Fruit fly (Drosophila melanogaster) whole organism, embryonic: ENCODE results near the gene Gld2.

ENCODE experiments used
- Antp ChIP-seq: fragments of 200-800 bp; sonication (Bioruptor generic); optimal IDR thresholded peaks from 3 replicates; lab custom pipeline; 2016; ENCODE audit warnings: missing biosample characterization, missing genetic modification characterization
- Atf-2 ChIP-seq: fragments of 200-800 bp; sonication (Bioruptor generic); optimal IDR thresholded peaks from 2 replicates; lab custom pipeline; 2016; ENCODE audit warnings: missing biosample characterization, missing genetic modification characterization
- CG1024 ChIP-seq: fragments of 200-800 bp; sonication (Bioruptor generic); IDR thresholded peaks from 2 replicates; pipeline ENCODE4 v1.3.6; 2022; ENCODE audit warnings: missing biosample characterization, missing genetic modification characterization
- CG10267 ChIP-seq: fragments of 200-800 bp; sonication (Bioruptor generic); optimal IDR thresholded peaks from 2 replicates; lab custom pipeline; 2018; ENCODE audit warnings: missing biosample characterization, mild to moderate bottlenecking, missing genetic modification characterization, moderate library complexity
- CG10366 ChIP-seq: fragments of 200-800 bp; sonication (Bioruptor generic); IDR thresholded peaks from 2 replicates; pipeline ENCODE4 v1.3.6; 2022; ENCODE audit warnings: missing biosample characterization, missing genetic modification characterization
- CG11504 ChIP-seq: fragments of 200-800 bp; sonication (Bioruptor generic); optimal IDR thresholded peaks from 3 replicates; lab custom pipeline; 2019; ENCODE audit warnings: missing biosample characterization, mild to moderate bottlenecking, missing genetic modification characterization, moderate library complexity
- CG14860 ChIP-seq: fragments of 200-800 bp; sonication (Bioruptor generic); IDR thresholded peaks from 3 replicates; pipeline ENCODE4 v1.3.6; 2022; ENCODE audit warnings: missing biosample characterization, missing genetic modification characterization; ENCODE audit not compliant: partially characterized antibody
- CG1792 ChIP-seq: fragments of 200-800 bp; sonication (Bioruptor generic); optimal IDR thresholded peaks from 2 replicates; lab custom pipeline; 2016; ENCODE audit warnings: missing biosample characterization, missing genetic modification characterization
- CG34422 ChIP-seq: fragments of 200-800 bp; sonication (Bioruptor generic); IDR thresholded peaks from 3 replicates; pipeline ENCODE4 v1.3.6; 2022; ENCODE audit warnings: missing biosample characterization, missing genetic modification characterization
- CG3838 ChIP-seq: fragments of 200-800 bp; sonication (Bioruptor generic); optimal IDR thresholded peaks from 3 replicates; lab custom pipeline; 2016; ENCODE audit warnings: missing biosample characterization, missing genetic modification characterization
- CG4820 ChIP-seq: fragments of 200-800 bp; sonication (Bioruptor generic); optimal IDR thresholded peaks from 3 replicates; lab custom pipeline; 2016; ENCODE audit warnings: missing biosample characterization, missing genetic modification characterization
- CG7372 ChIP-seq: fragments of 200-800 bp; sonication (Bioruptor generic); IDR thresholded peaks from 2 replicates; pipeline ENCODE4 v1.3.6; 2022; ENCODE audit warnings: missing biosample characterization, missing genetic modification characterization
- CG7839 ChIP-seq: fragments of 200-800 bp; sonication (Bioruptor generic); optimal IDR thresholded peaks from 3 replicates; lab custom pipeline; 2018; ENCODE audit warnings: missing biosample characterization, mild to moderate bottlenecking, missing genetic modification characterization, moderate library complexity
- CG7987 ChIP-seq: fragments of 200-800 bp; sonication (Bioruptor generic); optimal IDR thresholded peaks from 2 replicates; lab custom pipeline; 2018; ENCODE audit warnings: missing biosample characterization, mild to moderate bottlenecking, missing genetic modification characterization, moderate library complexity
- CG8281 ChIP-seq: fragments of 200-800 bp; sonication (Bioruptor generic); optimal IDR thresholded peaks from 2 replicates; lab custom pipeline; 2018; ENCODE audit warnings: missing biosample characterization, mild to moderate bottlenecking, missing genetic modification characterization, moderate library complexity
- CG8765 ChIP-seq: fragments of 200-800 bp; sonication (Bioruptor generic); IDR thresholded peaks from 2 replicates; pipeline ENCODE4 v1.3.6; 2022; ENCODE audit warnings: missing biosample characterization, missing genetic modification characterization
- CG9215 ChIP-seq: fragments of 200-800 bp; sonication (Bioruptor generic); IDR thresholded peaks from 2 replicates; pipeline ENCODE4 v1.3.6; 2022; ENCODE audit warnings: missing biosample characterization, missing genetic modification characterization
- CG9609 ChIP-seq: fragments of 200-800 bp; sonication (Bioruptor generic); optimal IDR thresholded peaks from 3 replicates; lab custom pipeline; 2016; ENCODE audit warnings: missing biosample characterization, missing genetic modification characterization
- CHES-1-like ChIP-seq: fragments of 200-800 bp; sonication (Bioruptor generic); optimal IDR thresholded peaks from 2 replicates; lab custom pipeline; 2016; ENCODE audit warnings: missing biosample characterization, missing genetic modification characterization
- Camta ChIP-seq: fragments of 200-800 bp; sonication (Bioruptor generic); optimal IDR thresholded peaks from 2 replicates; lab custom pipeline; 2016; ENCODE audit warnings: missing biosample characterization, missing genetic modification characterization
- CkIIα-i1 ChIP-seq: fragments of 200-800 bp; sonication (Bioruptor generic); IDR thresholded peaks from 2 replicates; pipeline ENCODE4 v1.3.6; 2022; ENCODE audit warnings: missing biosample characterization, missing genetic modification characterization
- Dad ChIP-seq: fragments of 200-800 bp; sonication (Bioruptor generic); optimal IDR thresholded peaks from 3 replicates; lab custom pipeline; 2016; ENCODE audit warnings: missing biosample characterization, missing genetic modification characterization
- Dip3 ChIP-seq: fragments of 200-800 bp; sonication (Bioruptor generic); optimal IDR thresholded peaks from 3 replicates; lab custom pipeline; 2016; ENCODE audit warnings: missing biosample characterization, missing genetic modification characterization
- Dll ChIP-seq: fragments of 200-800 bp; sonication (Bioruptor generic); IDR thresholded peaks from 4 replicates; pipeline ENCODE4 v1.3.6; 2022; ENCODE audit warnings: missing biosample characterization, missing genetic modification characterization; ENCODE audit not compliant: partially characterized antibody
- ERR ChIP-seq: fragments of 200-800 bp; sonication (Bioruptor generic); optimal IDR thresholded peaks from 2 replicates; lab custom pipeline; 2016; ENCODE audit warnings: missing biosample characterization, missing genetic modification characterization
- Fer2 ChIP-seq: fragments of 200-800 bp; sonication (Bioruptor generic); optimal IDR thresholded peaks from 2 replicates; lab custom pipeline; 2018; ENCODE audit warnings: missing biosample characterization, mild to moderate bottlenecking, missing genetic modification characterization, moderate library complexity
- H15 ChIP-seq: fragments of 200-800 bp; sonication (Bioruptor generic); IDR thresholded peaks from 3 replicates; pipeline ENCODE4 v1.3.6; 2022; ENCODE audit warnings: missing biosample characterization, missing genetic modification characterization
- Hmx ChIP-seq: fragments of 200-800 bp; sonication (Bioruptor generic); optimal IDR thresholded peaks from 2 replicates; lab custom pipeline; 2016; ENCODE audit warnings: missing biosample characterization, missing genetic modification characterization
- Max ChIP-seq: fragments of 200-800 bp; sonication (Bioruptor generic); optimal IDR thresholded peaks from 2 replicates; lab custom pipeline; 2016; ENCODE audit warnings: missing biosample characterization, mild to moderate bottlenecking, missing genetic modification characterization
- Med ChIP-seq: fragments of 200-800 bp; sonication (Bioruptor generic); peaks from one replicate; lab custom pipeline; 2016; ENCODE audit warnings: missing biosample characterization, missing genetic modification characterization, mild to moderate bottlenecking, inconsistent platforms, moderate library complexity
- Nf-YB ChIP-seq: fragments of 200-800 bp; sonication (Bioruptor generic); optimal IDR thresholded peaks from 3 replicates; lab custom pipeline; 2019; ENCODE audit warnings: missing biosample characterization, mild to moderate bottlenecking, missing genetic modification characterization, moderate library complexity
- Rx ChIP-seq: fragments of 200-800 bp; sonication (Bioruptor generic); IDR thresholded peaks from 2 replicates; pipeline ENCODE4 v1.3.6; 2022; ENCODE audit warnings: missing biosample characterization, missing genetic modification characterization
- Sox100B ChIP-seq: fragments of 200-800 bp; sonication (Bioruptor generic); optimal IDR thresholded peaks from 3 replicates; lab custom pipeline; 2018; ENCODE audit warnings: missing biosample characterization, mild to moderate bottlenecking, missing genetic modification characterization
- Vsx1 ChIP-seq: fragments of 200-800 bp; sonication (Bioruptor generic); optimal IDR thresholded peaks from 2 replicates; lab custom pipeline; 2017; ENCODE audit warnings: missing biosample characterization, mild to moderate bottlenecking, missing genetic modification characterization, missing genetic modification reagents
- Xrp1 ChIP-seq: fragments of 200-800 bp; sonication (Bioruptor generic); IDR thresholded peaks from 2 replicates; pipeline ENCODE4 v1.3.6; 2022; ENCODE audit warnings: missing biosample characterization, missing genetic modification characterization
- br ChIP-seq: fragments of >200 bp; optimal IDR thresholded peaks from 2 replicates; lab custom pipeline; 2017
- cato ChIP-seq: fragments of 200-800 bp; sonication (Bioruptor generic); optimal IDR thresholded peaks from 2 replicates; lab custom pipeline; 2016; ENCODE audit warnings: missing biosample characterization, missing genetic modification characterization, borderline replicate concordance
- ci ChIP-seq: fragments of 200-800 bp; sonication (Bioruptor generic); IDR thresholded peaks from 3 replicates; pipeline ENCODE4 v1.3.6; 2022; ENCODE audit warnings: missing biosample characterization, missing genetic modification characterization
- crc ChIP-seq: fragments of 200-800 bp; sonication (Bioruptor generic); optimal IDR thresholded peaks from 2 replicates; lab custom pipeline; 2016; ENCODE audit warnings: missing biosample characterization, missing genetic modification characterization
- dan ChIP-seq: fragments of 200-800 bp; sonication (Bioruptor generic); IDR thresholded peaks from 2 replicates; pipeline ENCODE4 v1.3.6; 2022; ENCODE audit warnings: missing biosample characterization, missing genetic modification characterization
- eve ChIP-seq, 2 experiments: fragments of >200 bp; optimal IDR thresholded peaks; 2 replicates each; lab custom pipeline; 2017; ENCODE audit warnings: missing biosample characterization in 2 of 2, missing genetic modification characterization in 2 of 2
- eyg ChIP-seq: fragments of 200-800 bp; sonication (Bioruptor generic); optimal IDR thresholded peaks from 3 replicates; lab custom pipeline; 2016; ENCODE audit warnings: missing biosample characterization, missing genetic modification characterization
- fd96Cb ChIP-seq: fragments of 200-800 bp; sonication (Bioruptor generic); optimal IDR thresholded peaks from 2 replicates; lab custom pipeline; 2018; ENCODE audit warnings: missing biosample characterization, mild to moderate bottlenecking, missing genetic modification characterization, moderate library complexity
- grn ChIP-seq: fragments of 200-800 bp; sonication (Bioruptor generic); optimal IDR thresholded peaks from 3 replicates; lab custom pipeline; 2017; ENCODE audit warnings: missing biosample characterization, missing genetic modification characterization
- gro ChIP-seq: fragments of 200-800 bp; sonication (Bioruptor generic); optimal IDR thresholded peaks from 2 replicates; lab custom pipeline; 2016; ENCODE audit warnings: missing biosample characterization, missing genetic modification characterization
- oc ChIP-seq: fragments of 200-800 bp; sonication (Bioruptor generic); optimal IDR thresholded peaks from 2 replicates; lab custom pipeline; 2018; ENCODE audit warnings: missing biosample characterization, mild to moderate bottlenecking, missing genetic modification characterization, moderate library complexity
- peb ChIP-seq: fragments of 200-800 bp; sonication (Bioruptor generic); IDR thresholded peaks from 2 replicates; pipeline ENCODE4 v1.3.6; 2022; ENCODE audit warnings: missing biosample characterization, missing genetic modification characterization
- sim ChIP-seq: fragments of 200-800 bp; sonication (Bioruptor generic); IDR thresholded peaks from 2 replicates; pipeline ENCODE4 v1.3.6; 2022; ENCODE audit warnings: missing biosample characterization, missing genetic modification characterization
- slp2 ChIP-seq: fragments of 200-800 bp; sonication (Bioruptor generic); optimal IDR thresholded peaks from 2 replicates; lab custom pipeline; 2016; ENCODE audit warnings: missing biosample characterization, missing genetic modification characterization
- tll ChIP-seq, 2 experiments: fragments of 200-800 bp in 1 of 2; fragments of >200 bp in 1 of 2; sonication (Bioruptor generic) in 1 of 2; optimal IDR thresholded peaks; 2 replicates each; lab custom pipeline; 2017 to 2019; ENCODE audit warnings: missing biosample characterization in 2 of 2, missing genetic modification characterization in 2 of 2, mild to moderate bottlenecking in 1 of 2, moderate library complexity in 1 of 2
- usp ChIP-seq: fragments of >200 bp; optimal IDR thresholded peaks from 2 replicates; lab custom pipeline; 2017; ENCODE audit warnings: missing biosample characterization, missing genetic modification characterization
- z ChIP-seq: fragments of 200-800 bp; sonication (Bioruptor generic); IDR thresholded peaks from 3 replicates; pipeline ENCODE4 v1.3.6; 2022; ENCODE audit warnings: missing biosample characterization, missing genetic modification characterization

The Gld2 gene

DNA sequence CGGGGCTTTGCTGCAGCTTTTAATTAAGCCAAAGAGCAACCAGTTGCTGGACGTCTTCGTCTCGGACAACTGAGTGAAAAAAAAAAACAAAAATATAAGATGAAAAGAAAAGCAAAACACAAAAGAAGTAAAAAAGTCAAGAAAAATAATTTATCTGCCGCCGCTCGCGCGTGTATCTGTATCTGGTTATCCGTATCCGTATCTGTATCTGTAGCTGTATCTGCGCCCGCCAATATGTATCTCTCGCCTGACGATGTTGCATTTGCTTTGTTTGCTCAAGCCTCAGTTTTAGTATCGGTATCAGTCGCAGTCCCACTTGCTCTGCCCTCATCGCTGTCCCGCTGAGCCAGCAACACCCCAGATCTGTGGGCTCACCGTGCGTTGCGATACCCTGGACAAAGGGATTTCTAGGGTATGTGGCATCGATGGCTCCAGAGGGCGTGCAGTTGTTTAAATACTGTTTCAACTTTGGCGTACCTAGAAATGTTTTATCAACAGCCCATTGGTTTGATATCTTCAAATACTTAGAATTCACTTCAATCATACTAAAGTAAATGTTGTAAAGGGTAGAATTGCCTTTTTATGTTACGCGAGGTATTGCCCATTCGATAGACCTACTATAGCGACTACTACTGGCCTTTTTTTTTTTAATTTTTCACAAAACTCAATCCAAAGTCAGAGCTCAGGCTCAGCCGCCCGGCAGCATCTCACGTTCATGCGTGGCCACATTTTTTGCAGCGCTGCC lies 16.0 kb upstream of the Gld2 start (continued):
- TF ChIP-seq CG7987 (GFP tag; lab: Kevin White, UChicago) (no peak), grn (peak; percentile 82), Dad (GFP tag; lab: Kevin White, UChicago) (no peak), cato (GFP tag; lab: Kevin White, UChicago) (no peak), Dll (GFP tag; lab: Robert Waterston, UW) (no peak), CG34422 (GFP tag; lab: Robert Waterston, UW) (no peak), CG4820 (peak; percentile 16), Nf-YB (GFP tag; lab: Kevin White, UChicago) (no peak), slp2 (no peak), Hmx (GFP tag; lab: Kevin White, UChicago) (no peak), Antp (no peak), Camta (GFP tag; lab: Kevin White, UChicago) (no peak), CG7372 (no peak), peb (GFP tag; lab: Robert Waterston, UW) (no peak), H15 (GFP tag; lab: Robert Waterston, UW) (no peak), CG7839 (tag; lab: Kevin White, UChicago) (peak; percentile 29), Vsx1 (GFP tag; lab: Kevin White, UChicago) (no peak), Dip3 (GFP tag; lab: Kevin White, UChicago) (no peak), CG1792 (GFP tag; lab: Kevin White, UChicago) (no peak), CG10366 (no peak; the same call in 1 of the 2 replicates), usp (no peak), crc (GFP tag; lab: Kevin White, UChicago) (no peak), ci (GFP tag; lab: Robert Waterston, UW) (no peak), br (lab: Kevin White, UChicago) (no peak), Max (no peak), CkIIα-i1 (GFP tag; lab: Robert Waterston, UW) (no peak), CG9609 (GFP tag; lab: Kevin White, UChicago) (no peak), gro (GFP tag; lab: Kevin White, UChicago) (no peak), Rx (GFP tag; lab: Robert Waterston, UW) (no peak), dan (GFP tag; lab: Robert Waterston, UW) (no peak), Fer2 (tag; lab: Kevin White, UChicago) (no peak), CG11504 (tag; lab: Kevin White, UChicago) (peak; percentile 9), CG8281 (tag; lab: Kevin White, UChicago) (no peak), ERR (GFP tag; lab: Kevin White, UChicago) (no peak), Sox100B (no peak), CG3838 (GFP tag; lab: Kevin White, UChicago) (no peak), Atf-2 (GFP tag; lab: Kevin White, UChicago) (no peak), fd96Cb (tag; lab: Kevin White, UChicago) (peak; percentile 7), eyg (GFP tag; lab: Kevin White, UChicago) (no peak), Xrp1 (peak; percentile 58), z (GFP tag; lab: Robert Waterston, UW) (no peak), CG10267 (tag; lab: Kevin White, UChicago) (no peak), CG9215 (no peak), CG8765 (no peak), CHES-1-like (GFP tag; lab: Kevin White, UChicago) (no peak), CG1024 (GFP tag; lab: Robert Waterston, UW) (no peak), sim (GFP tag; lab: Robert Waterston, UW) (no peak), eve (GFP tag; optimal IDR thresholded peaks at IDR 0.05; lab: Kevin White, UChicago) (no peak), oc (tag; lab: Kevin White, UChicago) (no peak), CG14860 (GFP tag; lab: Robert Waterston, UW) (no peak), tll (GFP tag; optimal IDR thresholded peaks at IDR 0.05; lab: Kevin White, UChicago) (no peak), Med (GFP tag; lab: Kevin White, UChicago) (peak; percentile 60)
